Fruit fly (Drosophila melanogaster) whole organism, prepupa: ENCODE measurements around the gene Ppi1.

Experiments used
- CG16779 ChIP-seq: fragments of 200-800 bp; sonication (Bioruptor generic); optimal IDR thresholded peaks from 3 replicates; lab custom pipeline; 2017; ENCODE audit warnings: missing biosample characterization, mild to moderate bottlenecking, missing genetic modification characterization
- CG3919 ChIP-seq: fragments of 200-800 bp; sonication (Bioruptor generic); optimal IDR thresholded peaks from 3 replicates; lab custom pipeline; 2016; ENCODE audit warnings: missing biosample characterization, missing genetic modification characterization
- CG6276 ChIP-seq: fragments of 200-800 bp; sonication (Bioruptor generic); optimal IDR thresholded peaks from 2 replicates; lab custom pipeline; 2017; ENCODE audit warnings: missing biosample characterization, mild to moderate bottlenecking, missing genetic modification characterization
- CG8119 ChIP-seq: fragments of 200-800 bp; sonication (Bioruptor generic); IDR thresholded peaks from 3 replicates; pipeline ENCODE4 v1.3.6; 2022; ENCODE audit warnings: missing biosample characterization, missing genetic modification characterization
- CG8632 ChIP-seq: fragments of 200-800 bp; sonication (Bioruptor generic); optimal IDR thresholded peaks from 3 replicates; lab custom pipeline; 2016; ENCODE audit warnings: missing biosample characterization, missing genetic modification characterization
- Eip78C ChIP-seq: fragments of 200-800 bp; sonication (Bioruptor generic); peaks from one replicate; lab custom pipeline; 2016; ENCODE audit warnings: missing biosample characterization, missing genetic modification characterization
- Eip93F ChIP-seq: fragments of 200-800 bp; sonication (Bioruptor generic); optimal IDR thresholded peaks from 2 replicates; lab custom pipeline; 2016; ENCODE audit warnings: missing biosample characterization, mild to moderate bottlenecking, missing genetic modification characterization
- Gug ChIP-seq: fragments of 200-800 bp; sonication (Bioruptor generic); IDR thresholded peaks from 2 replicates; pipeline ENCODE4 v1.3.6; 2022; ENCODE audit warnings: missing biosample characterization, missing genetic modification characterization
- OdsH ChIP-seq: fragments of 200-800 bp; sonication (Bioruptor generic); optimal IDR thresholded peaks from 3 replicates; lab custom pipeline; 2016; ENCODE audit warnings: missing biosample characterization, missing genetic modification characterization
- achi ChIP-seq: fragments of 200-800 bp; sonication (Bioruptor generic); optimal IDR thresholded peaks from 3 replicates; lab custom pipeline; 2016; ENCODE audit warnings: missing biosample characterization, missing genetic modification characterization
- fd59A ChIP-seq: fragments of 200-800 bp; sonication (Bioruptor generic); optimal IDR thresholded peaks from 2 replicates; lab custom pipeline; 2017; ENCODE audit warnings: missing biosample characterization, mild to moderate bottlenecking, missing genetic modification characterization, missing genetic modification reagents

- TF ChIP-seq fd59A (GFP tag; lab: Kevin White, UChicago) (no peak), CG16779 (tag; lab: Kevin White, UChicago) (no peak), Eip78C (GFP tag; lab: Kevin White, UChicago) (no peak), Eip93F (GFP tag; lab: Kevin White, UChicago) (no peak), Gug (GFP tag; lab: Robert Waterston, UW) (no peak), CG8119 (GFP tag; lab: Robert Waterston, UW) (no peak), OdsH (GFP tag; lab: Kevin White, UChicago) (no peak), CG6276 (GFP tag; lab: Kevin White, UChicago) (no peak), achi (no peak), CG8632 (GFP tag; lab: Kevin White, UChicago) (no peak), CG3919 (GFP tag; lab: Kevin White, UChicago) (no peak)
Measured at dm6 chr3R:30107718-30108117, 21.2 kb downstream of the Ppi1 start.
